Fruit fly (Drosophila melanogaster) whole organism, embryonic: Measurements from ENCODE around the gene Lamtor1.

Source experiments
- Blimp-1 ChIP-seq: fragments of 200-800 bp; sonication (Bioruptor generic); optimal IDR thresholded peaks from 3 replicates; lab custom pipeline; 2018; ENCODE audit warnings: missing biosample characterization, missing genetic modification characterization, mild to moderate bottlenecking, moderate library complexity, missing genetic modification reagents
- CG10979 ChIP-seq: fragments of 200-800 bp; sonication (Bioruptor generic); optimal IDR thresholded peaks from 2 replicates; lab custom pipeline; 2018; ENCODE audit warnings: missing biosample characterization, mild to moderate bottlenecking, missing genetic modification characterization, moderate library complexity
- CG12236 ChIP-seq: fragments of 200-800 bp; sonication (Bioruptor generic); optimal IDR thresholded peaks from 2 replicates; lab custom pipeline; 2016; ENCODE audit warnings: missing biosample characterization, missing genetic modification characterization
- CG13287 ChIP-seq: fragments of 200-800 bp; sonication (Bioruptor generic); IDR thresholded peaks from 2 replicates; pipeline ENCODE4 v1.3.6; 2022; ENCODE audit warnings: missing biosample characterization, missing genetic modification characterization; ENCODE audit not compliant: partially characterized antibody
- CG13424 ChIP-seq: fragments of 200-800 bp; sonication (Bioruptor generic); optimal IDR thresholded peaks from 2 replicates; lab custom pipeline; 2019; ENCODE audit warnings: missing biosample characterization, mild to moderate bottlenecking, missing genetic modification characterization, moderate library complexity
- CG15601 ChIP-seq: fragments of 200-800 bp; sonication (Bioruptor generic); optimal IDR thresholded peaks from 3 replicates; lab custom pipeline; 2019; ENCODE audit warnings: missing biosample characterization, mild to moderate bottlenecking, missing genetic modification characterization, moderate library complexity
- CG17186 ChIP-seq: fragments of 200-800 bp; sonication (Bioruptor generic); optimal IDR thresholded peaks from 3 replicates; lab custom pipeline; 2017; ENCODE audit warnings: missing biosample characterization, missing genetic modification reagents, missing genetic modification characterization
- CG18011 ChIP-seq: fragments of 200-800 bp; sonication (Bioruptor generic); optimal IDR thresholded peaks from 2 replicates; lab custom pipeline; 2017; ENCODE audit warnings: missing biosample characterization, missing genetic modification characterization, mild to moderate bottlenecking, moderate library complexity, missing genotype
- CG2889 ChIP-seq: fragments of 200-800 bp; sonication (Bioruptor generic); IDR thresholded peaks from 3 replicates; pipeline ENCODE4 v1.3.6; 2022; ENCODE audit warnings: missing biosample characterization, missing genetic modification characterization
- CG30020 ChIP-seq: fragments of 200-800 bp; optimal IDR thresholded peaks from 2 replicates; lab custom pipeline; 2019; ENCODE audit warnings: missing biosample characterization, mild to moderate bottlenecking, missing genetic modification characterization, moderate library complexity
- CG34422 ChIP-seq: fragments of 200-800 bp; sonication (Bioruptor generic); IDR thresholded peaks from 3 replicates; pipeline ENCODE4 v1.3.6; 2022; ENCODE audit warnings: missing biosample characterization, missing genetic modification characterization
- CG4820 ChIP-seq: fragments of 200-800 bp; sonication (Bioruptor generic); optimal IDR thresholded peaks from 3 replicates; lab custom pipeline; 2016; ENCODE audit warnings: missing biosample characterization, missing genetic modification characterization
- CG4854 ChIP-seq: fragments of 200-800 bp; sonication (Bioruptor generic); optimal IDR thresholded peaks from 2 replicates; lab custom pipeline; 2016; ENCODE audit warnings: missing biosample characterization, missing genetic modification characterization, inconsistent platforms
- CG6175 ChIP-seq: fragments of 200-800 bp; sonication (Bioruptor generic); IDR thresholded peaks from 3 replicates; pipeline ENCODE4 v1.3.6; 2022; ENCODE audit warnings: missing biosample characterization, missing genetic modification characterization
- CG6791 ChIP-seq: fragments of 200-800 bp; sonication (Bioruptor generic); IDR thresholded peaks from 3 replicates; pipeline ENCODE4 v1.3.6; 2022; ENCODE audit warnings: missing biosample characterization, missing genetic modification characterization; ENCODE audit not compliant: partially characterized antibody
- CG6813 ChIP-seq: fragments of 200-800 bp; sonication (Bioruptor generic); optimal IDR thresholded peaks from 2 replicates; lab custom pipeline; 2017; ENCODE audit warnings: missing biosample characterization, missing genetic modification characterization, mild to moderate bottlenecking, moderate library complexity, missing genetic modification reagents
- CG8924 ChIP-seq: fragments of 200-800 bp; optimal IDR thresholded peaks from 3 replicates; lab custom pipeline; 2019; ENCODE audit warnings: missing biosample characterization, mild to moderate bottlenecking, missing genetic modification characterization, moderate library complexity
- Chrac-16 ChIP-seq: fragments of 200-800 bp; sonication (Bioruptor generic); optimal IDR thresholded peaks from 3 replicates; lab custom pipeline; 2016; ENCODE audit warnings: missing biosample characterization, missing genetic modification characterization
- CrebB ChIP-seq: fragments of 200-800 bp; sonication (Bioruptor generic); optimal IDR thresholded peaks from 3 replicates; lab custom pipeline; 2018; ENCODE audit warnings: missing biosample characterization, mild to moderate bottlenecking, missing genetic modification characterization
- Ets65A ChIP-seq: fragments of 200-800 bp; sonication (Bioruptor generic); peaks from one replicate; lab custom pipeline; 2016; ENCODE audit warnings: missing biosample characterization, missing genetic modification characterization
- Fer1 ChIP-seq: fragments of 200-800 bp; sonication (Bioruptor generic); optimal IDR thresholded peaks from 2 replicates; lab custom pipeline; 2017; ENCODE audit warnings: missing biosample characterization, mild to moderate bottlenecking, missing genetic modification characterization
- Lpt ChIP-seq: fragments of >200 bp; optimal IDR thresholded peaks from 2 replicates; lab custom pipeline; 2018; ENCODE audit warnings: missing biosample characterization, missing genetic modification characterization
- MBD-R2 ChIP-seq: fragments of 200-800 bp; sonication (Bioruptor generic); IDR thresholded peaks from 2 replicates; pipeline ENCODE4 v1.3.6; 2022; ENCODE audit warnings: missing biosample characterization, missing genetic modification characterization
- Pdp1 ChIP-seq, 2 experiments: fragments of 200-800 bp; sonication (Bioruptor generic); optimal IDR thresholded peaks; 3 replicates each; lab custom pipeline; 2016; ENCODE audit warnings: missing biosample characterization in 2 of 2, missing genetic modification characterization in 2 of 2, mild to moderate bottlenecking in 1 of 2, moderate library complexity in 1 of 2
- cg ChIP-seq: fragments of 200-800 bp; sonication (Bioruptor generic); optimal IDR thresholded peaks from 3 replicates; lab custom pipeline; 2019; ENCODE audit warnings: missing biosample characterization, mild to moderate bottlenecking, missing genetic modification characterization, moderate library complexity
- chn ChIP-seq: fragments of 200-800 bp; sonication (Bioruptor generic); optimal IDR thresholded peaks from 2 replicates; lab custom pipeline; 2016; ENCODE audit warnings: missing biosample characterization, missing genetic modification characterization
- gsb ChIP-seq: fragments of 200-800 bp; sonication (Bioruptor generic); IDR thresholded peaks from 2 replicates; pipeline ENCODE4 v1.3.6; 2022; ENCODE audit warnings: missing biosample characterization, missing genetic modification characterization
- inv ChIP-seq: fragments of 200-800 bp; sonication (Bioruptor generic); IDR thresholded peaks from 2 replicates; pipeline ENCODE4 v1.3.6; 2022; ENCODE audit warnings: missing biosample characterization, missing genetic modification characterization; ENCODE audit not compliant: partially characterized antibody
- nmo ChIP-seq: fragments of 200-800 bp; sonication (Bioruptor generic); optimal IDR thresholded peaks from 2 replicates; lab custom pipeline; 2018; ENCODE audit warnings: missing biosample characterization, mild to moderate bottlenecking, missing genetic modification characterization, moderate library complexity
- pan ChIP-seq, 4 experiments: fragments of >200 bp in 3 of 4; fragments of 200-800 bp in 1 of 4; sonication (Bioruptor generic) in 1 of 4; optimal IDR thresholded peaks in 3 of 4; IDR thresholded peaks in 1 of 4; 2 replicates each; pipeline versions ENCODE4 v1.3.6 to Lab custom; 2017 to 2022; ENCODE audit warnings: missing biosample characterization in 2 of 4, missing genetic modification characterization in 2 of 4, mixed read lengths in 1 of 4
- phol ChIP-seq: fragments of 200-800 bp; sonication (Bioruptor generic); optimal IDR thresholded peaks from 3 replicates; lab custom pipeline; 2018; ENCODE audit warnings: missing biosample characterization, mild to moderate bottlenecking, missing genetic modification characterization, moderate library complexity
- prd ChIP-seq, 3 experiments: fragments of >200 bp in 2 of 3; fragments of 200-800 bp in 1 of 3; sonication (Bioruptor generic) in 1 of 3; optimal IDR thresholded peaks in 2 of 3; IDR thresholded peaks in 1 of 3; 2 replicates in 2 of 3; 3 replicates in 1 of 3; pipeline versions ENCODE4 v1.3.6 to Lab custom; 2017 to 2022; ENCODE audit warnings: missing biosample characterization in 1 of 3, missing genetic modification characterization in 1 of 3
- psq ChIP-seq: fragments of 200-800 bp; sonication (Bioruptor generic); optimal IDR thresholded peaks from 2 replicates; lab custom pipeline; 2017; ENCODE audit warnings: missing biosample characterization, missing genetic modification characterization
- row ChIP-seq: fragments of 200-800 bp; sonication (Bioruptor generic); IDR thresholded peaks from 3 replicates; pipeline ENCODE4 v1.3.6; 2022; ENCODE audit warnings: missing biosample characterization, missing genetic modification characterization
- sc ChIP-seq, 3 experiments: fragments of >200 bp in 2 of 3; fragments of 200-800 bp in 1 of 3; sonication (Bioruptor generic) in 1 of 3; optimal IDR thresholded peaks; 2 replicates in 2 of 3; 3 replicates in 1 of 3; lab custom pipeline; 2017; ENCODE audit warnings: mild to moderate bottlenecking in 1 of 3, missing biosample characterization in 1 of 3, missing genetic modification characterization in 1 of 3, missing genetic modification reagents in 1 of 3
- sens ChIP-seq: fragments of 200-800 bp; sonication (Bioruptor generic); peaks from one replicate; lab custom pipeline; 2016; ENCODE audit warnings: missing biosample characterization, missing genetic modification characterization
- sim ChIP-seq: fragments of 200-800 bp; sonication (Bioruptor generic); IDR thresholded peaks from 2 replicates; pipeline ENCODE4 v1.3.6; 2022; ENCODE audit warnings: missing biosample characterization, missing genetic modification characterization
- sug ChIP-seq: fragments of 200-800 bp; optimal IDR thresholded peaks from 2 replicates; lab custom pipeline; 2019; ENCODE audit warnings: missing biosample characterization, mild to moderate bottlenecking, missing genetic modification characterization, moderate library complexity
- vnd ChIP-seq: fragments of 200-800 bp; sonication (Bioruptor generic); IDR thresholded peaks from 3 replicates; pipeline ENCODE4 v1.3.6; 2022; ENCODE audit warnings: missing biosample characterization, missing genetic modification characterization; ENCODE audit not compliant: partially characterized antibody

Lamtor1 gene

DNA sequence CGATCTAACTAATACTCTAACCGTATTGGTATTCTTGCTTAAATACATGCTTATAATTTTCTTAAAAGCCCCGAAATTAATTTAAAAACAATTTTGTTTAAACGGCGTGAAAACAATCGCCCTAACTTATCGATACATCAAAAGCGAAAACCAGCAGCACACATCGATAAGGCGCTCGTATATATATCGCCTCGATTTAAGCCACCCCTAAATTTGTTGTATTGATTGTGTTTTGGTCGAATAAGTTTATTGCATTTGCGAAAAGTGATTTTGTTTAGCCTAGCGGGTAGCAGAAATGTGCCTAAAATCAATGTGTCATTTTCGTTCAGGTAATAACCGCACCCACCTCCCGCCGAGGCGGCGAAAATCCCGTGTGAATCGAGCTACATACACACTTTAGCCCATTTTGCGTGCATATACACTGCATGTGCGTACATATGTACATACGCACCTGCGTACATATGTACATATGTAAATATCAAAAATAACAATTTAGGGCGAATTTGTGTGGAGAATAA lies 37.0 kb downstream of the Lamtor1 start, which contains the start of the genes CG7646 and Nca (continued):
- TF ChIP-seq CG30020 (tag; lab: Kevin White, UChicago) (peak; percentile 93), CG17186 (peak; percentile 6), prd (optimal IDR thresholded peaks at IDR 0.05; lab: Kevin White, UChicago) (no peak), prd (GFP tag; IDR thresholded peaks at IDR 0.05; lab: Robert Waterston, UW) (no peak), Ets65A (GFP tag; lab: Kevin White, UChicago) (peak; percentile 86), cg (GFP tag; lab: Kevin White, UChicago) (peak; percentile 21), CG13424 (tag; lab: Kevin White, UChicago) (peak; percentile 12), Pdp1 (GFP tag; optimal IDR thresholded peaks at IDR 0.05; lab: Kevin White, UChicago) (no peak), inv (GFP tag; lab: Robert Waterston, UW) (peak; percentile 92), MBD-R2 (peak; percentile 60), CG4820 (GFP tag; lab: Kevin White, UChicago) (no peak), CG8924 (tag; lab: Kevin White, UChicago) (peak; percentile 50), Chrac-16 (GFP tag; lab: Kevin White, UChicago) (peak; percentile 7), CG2889 (GFP tag; lab: Robert Waterston, UW) (no peak), vnd (peak; percentile 90), gsb (GFP tag; lab: Robert Waterston, UW) (no peak), chn (GFP tag; lab: Kevin White, UChicago) (no peak), sim (no peak), CG6791 (GFP tag; lab: Robert Waterston, UW) (peak; percentile 95), CG15601 (tag; lab: Kevin White, UChicago) (peak; percentile 26), CG34422 (GFP tag; lab: Robert Waterston, UW) (no peak; the same call in 2 of the 3 replicates), CrebB (tag; lab: Kevin White, UChicago) (peak; percentile 51), CG4854 (GFP tag; lab: Kevin White, UChicago) (no peak), nmo (GFP tag; lab: Kevin White, UChicago) (peak; percentile 37)

DNA sequence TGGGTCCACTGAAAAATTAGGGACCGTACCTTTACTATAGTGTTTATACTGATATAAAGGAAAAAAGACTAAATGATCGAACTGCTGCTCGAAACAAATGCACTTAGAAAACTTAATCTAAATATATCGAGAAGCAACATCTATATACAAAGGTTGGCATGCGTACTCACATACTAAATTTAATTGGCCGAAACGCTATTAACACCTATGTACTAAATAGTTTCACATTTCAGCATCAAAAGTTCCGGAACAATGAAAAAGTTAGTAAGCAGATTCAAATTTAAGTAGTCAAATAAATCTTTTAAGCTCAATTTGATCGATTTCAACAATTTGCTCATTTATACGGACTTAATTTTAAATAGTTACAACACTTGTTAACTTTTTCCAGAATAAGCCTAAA lies 37.7 kb downstream of the Lamtor1 start, which contains the start of gene fln:
Gene fln, minus strand, starts transcription at position 101 of the 400 bp plus-strand sequence.
- no peak for TF ChIP-seq Fer1 (GFP tag; lab: Kevin White, UChicago)
- TF ChIP-seq CG12236: no peak
- no peak for TF ChIP-seq CG18011
- TF ChIP-seq psq (GFP tag; lab: Kevin White, UChicago): no peak
- TF ChIP-seq Lpt (GFP tag; lab: Kevin White, UChicago): no peak
- TF ChIP-seq CG13287 (GFP tag; lab: Robert Waterston, UW): no peak
- TF ChIP-seq phol (tag; lab: Kevin White, UChicago): no peak

dm6 chr3L:19988891-19989290 lies 39.9 kb downstream of the Lamtor1 start, which contains the start of gene Csas:
Gene Csas, minus strand, starts transcription at chr3L:19988991.
- TF ChIP-seq CG6813 (GFP tag; lab: Kevin White, UChicago) (no peak), Blimp-1 (GFP tag; lab: Kevin White, UChicago) (no peak), CG6175 (GFP tag; lab: Robert Waterston, UW) (no peak), sc (optimal IDR thresholded peaks at IDR 0.05; lab: Kevin White, UChicago) (no peak), sc (GFP tag; optimal IDR thresholded peaks at IDR 0.05; lab: Kevin White, UChicago) (no peak), sens (GFP tag; lab: Kevin White, UChicago) (peak; percentile 71), pan (optimal IDR thresholded peaks at IDR 0.05; lab: Kevin White, UChicago) (no peak), pan (GFP tag; optimal IDR thresholded peaks at IDR 0.05 in 1 of 2, IDR thresholded peaks at IDR 0.05 in 1 of 2) (peak in 1 of 2 experiments; percentile 24), sug (tag; lab: Kevin White, UChicago) (no peak), row (0 out of 3 replicates have a peak, but pooled peaks have one; percentile 23), CG10979 (tag; lab: Kevin White, UChicago) (no peak)
